Worm (Caenorhabditis elegans) whole organism, mixed stage, embryonic: Measurements from ENCODE around the gene daf-9.

Experiments used
- M03D4.4 ChIP-seq: sonication (generic microtip); optimal IDR thresholded peaks from 2 replicates; lab custom pipeline; 2017; ENCODE audit warnings: mild to moderate bottlenecking, missing genetic modification characterization, missing compliant biosample characterization
- bed-3 ChIP-seq: fragments of 200-800 bp; sonication (Bioruptor generic); optimal IDR thresholded peaks from 3 replicates; lab custom pipeline; 2018; ENCODE audit warnings: mild to moderate bottlenecking, missing genetic modification characterization, moderate library complexity, missing compliant biosample characterization
- blmp-1 ChIP-seq: fragments of 150-350 bp; optimal IDR thresholded peaks from 2 replicates; lab custom pipeline; 2014; ENCODE audit warnings: missing biosample characterization, missing genetic modification characterization
- ceh-39 ChIP-seq: fragments of 150-350 bp; optimal IDR thresholded peaks from 2 replicates; lab custom pipeline; 2014; ENCODE audit warnings: missing biosample characterization, missing genetic modification characterization
- ceh-43 ChIP-seq: fragments of 200-800 bp; sonication (Bioruptor generic); optimal IDR thresholded peaks from 2 replicates; lab custom pipeline; 2018; ENCODE audit warnings: mild to moderate bottlenecking, missing genetic modification characterization, moderate library complexity, missing compliant biosample characterization
- ces-1 ChIP-seq: fragments of 150-350 bp; optimal IDR thresholded peaks from 2 replicates; lab custom pipeline; 2014; ENCODE audit warnings: missing biosample characterization, missing genetic modification reagents, missing genetic modification characterization
- cnd-1 ChIP-seq: fragments of 200-800 bp; sonication (Bioruptor generic); optimal IDR thresholded peaks from 2 replicates; lab custom pipeline; 2018; ENCODE audit warnings: mild to moderate bottlenecking, missing genetic modification characterization, missing compliant biosample characterization
- drap-1 ChIP-seq: fragments of 200-800 bp; sonication (Bioruptor generic); optimal IDR thresholded peaks from 3 replicates; lab custom pipeline; 2018; ENCODE audit warnings: mild to moderate bottlenecking, missing genetic modification characterization, missing compliant biosample characterization
- elt-1 ChIP-seq: sonication (generic microtip); optimal IDR thresholded peaks from 2 replicates; lab custom pipeline; 2017; ENCODE audit warnings: missing genetic modification characterization, mild to moderate bottlenecking, missing compliant biosample characterization, antibody characterized with exemption, moderate library complexity, borderline replicate concordance; ENCODE audit not compliant: insufficient read depth
- elt-3 ChIP-seq: fragments of 150-350 bp; optimal IDR thresholded peaks from 2 replicates; lab custom pipeline; 2014; ENCODE audit warnings: missing biosample characterization, missing genetic modification characterization
- flh-1 ChIP-seq: fragments of 200-800 bp; sonication (Bioruptor generic); optimal IDR thresholded peaks from 2 replicates; lab custom pipeline; 2018; ENCODE audit warnings: mild to moderate bottlenecking, missing genetic modification characterization, moderate library complexity, missing compliant biosample characterization
- ham-2 ChIP-seq: fragments of 200-800 bp; sonication (Bioruptor generic); optimal IDR thresholded peaks from 2 replicates; lab custom pipeline; 2018; ENCODE audit warnings: mild to moderate bottlenecking, missing genetic modification characterization, missing compliant biosample characterization
- hlh-1 ChIP-seq: fragments of 150-350 bp; optimal IDR thresholded peaks from 2 replicates; lab custom pipeline; 2014; ENCODE audit warnings: missing biosample characterization, missing genetic modification reagents, missing genetic modification characterization
- lin-13 ChIP-seq: fragments of 150-350 bp; optimal IDR thresholded peaks from 2 replicates; lab custom pipeline; 2014; ENCODE audit warnings: missing biosample characterization, missing genetic modification characterization
- lin-32 ChIP-seq: fragments of 200-800 bp; sonication (Bioruptor generic); optimal IDR thresholded peaks from 2 replicates; lab custom pipeline; 2018; ENCODE audit warnings: mild to moderate bottlenecking, missing genetic modification characterization, missing compliant biosample characterization
- mab-5 ChIP-seq: fragments of 150-350 bp; optimal IDR thresholded peaks from 2 replicates; lab custom pipeline; 2014; ENCODE audit warnings: missing biosample characterization, missing genetic modification characterization
- mls-2 ChIP-seq: sonication (generic microtip); optimal IDR thresholded peaks from 2 replicates; lab custom pipeline; 2016; ENCODE audit warnings: mild to moderate bottlenecking, missing genetic modification characterization, moderate library complexity, missing compliant biosample characterization
- nhr-12 ChIP-seq: fragments of 150-350 bp; optimal IDR thresholded peaks from 2 replicates; lab custom pipeline; 2014; ENCODE audit warnings: missing biosample characterization, missing genetic modification characterization
- nhr-2 ChIP-seq: fragments of 150-350 bp; optimal IDR thresholded peaks from 2 replicates; lab custom pipeline; 2014; ENCODE audit warnings: missing biosample characterization, missing genetic modification characterization
- nhr-28 ChIP-seq: fragments of 150-350 bp; optimal IDR thresholded peaks from 2 replicates; lab custom pipeline; 2014; ENCODE audit warnings: missing biosample characterization, missing genetic modification characterization
- pha-4 ChIP-seq: fragments of 150-350 bp; optimal IDR thresholded peaks from 2 replicates; lab custom pipeline; 2018; ENCODE audit warnings: missing biosample characterization, missing genetic modification reagents, missing genetic modification characterization
- sem-2 ChIP-seq: fragments of 200-800 bp; sonication (Bioruptor generic); optimal IDR thresholded peaks from 2 replicates; lab custom pipeline; 2018; ENCODE audit warnings: mild to moderate bottlenecking, missing genetic modification characterization, missing compliant biosample characterization
- snpc-4 ChIP-seq: fragments of 150-350 bp; optimal IDR thresholded peaks from 2 replicates; lab custom pipeline; 2014; ENCODE audit warnings: missing biosample characterization, missing genetic modification characterization
- tbx-8 ChIP-seq: fragments of 200-800 bp; sonication (Bioruptor generic); optimal IDR thresholded peaks from 2 replicates; lab custom pipeline; 2018; ENCODE audit warnings: mild to moderate bottlenecking, missing genetic modification characterization, moderate library complexity, missing compliant biosample characterization
- unc-120 ChIP-seq: sonication (generic microtip); optimal IDR thresholded peaks from 2 replicates; lab custom pipeline; 2017; ENCODE audit warnings: missing genetic modification characterization, missing compliant biosample characterization; ENCODE audit not compliant: poor library complexity, severe bottlenecking
- unc-39 ChIP-seq: fragments of 150-350 bp; optimal IDR thresholded peaks from 2 replicates; lab custom pipeline; 2014; ENCODE audit warnings: missing biosample characterization, missing genetic modification characterization
- unc-62 ChIP-seq: fragments of 150-350 bp; optimal IDR thresholded peaks from 2 replicates; lab custom pipeline; 2014; ENCODE audit warnings: missing biosample characterization, missing genetic modification reagents, missing genetic modification characterization

daf-9 gene

DNA sequence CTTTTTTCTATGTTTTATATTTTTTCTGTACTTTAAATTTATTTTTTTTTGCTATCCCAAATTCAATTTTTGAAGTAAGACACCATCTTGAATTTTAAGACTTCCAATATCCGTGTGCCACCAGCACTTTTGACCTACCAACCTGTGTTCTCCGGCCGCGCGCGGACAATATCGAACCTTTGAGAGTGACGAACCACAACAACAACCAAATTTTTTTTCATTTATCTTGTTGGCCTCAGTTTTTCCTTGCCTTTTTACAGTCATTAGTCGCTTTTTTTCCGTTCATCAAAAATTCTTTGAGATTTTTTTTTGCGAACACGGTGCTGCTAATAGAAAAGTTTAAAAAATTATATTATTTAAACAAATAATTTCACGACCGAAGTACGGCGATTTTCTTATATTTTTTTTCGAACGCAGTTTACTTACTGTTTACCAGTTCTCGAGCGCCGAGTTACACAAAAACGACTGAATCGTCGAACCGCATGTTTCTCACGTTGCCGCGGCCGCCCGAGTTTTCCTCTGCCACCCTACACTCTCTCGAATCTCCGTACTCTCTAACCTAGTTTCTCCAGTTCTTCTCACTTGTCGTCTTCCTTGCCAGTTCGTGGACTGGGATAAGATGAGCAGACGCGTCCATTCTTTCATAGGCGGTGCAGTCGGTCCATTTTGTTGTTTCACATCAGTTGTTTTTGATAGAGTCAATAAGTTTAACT is 43.4 kb downstream of the daf-9 start:
- TF ChIP-seq unc-62 (GFP tag; lab: Kevin White, UChicago): no peak
- peak; percentile 20 for TF ChIP-seq nhr-2 (tag; lab: Kevin White, UChicago)
- TF ChIP-seq blmp-1: no peak
- TF ChIP-seq hlh-1 (tag; lab: Kevin White, UChicago): peak; percentile 69
- TF ChIP-seq, all 35 proteins: peak for 2

ce11 chrX:6240640-6241033 is 43.9 kb downstream of the daf-9 start, which contains the start of gene got-2.2:
Gene got-2.2 (plus strand): TSS chrX:6240983.
- TF ChIP-seq tbx-8 (GFP tag; lab: Kevin White, UChicago) (no peak), lin-32 (GFP tag; lab: Kevin White, UChicago) (no peak), ceh-39 (tag; lab: Kevin White, UChicago) (no peak), unc-120 (tag; lab: Kevin White, UChicago) (no peak), bed-3 (GFP tag; lab: Kevin White, UChicago) (no peak), unc-62 (GFP tag; lab: Kevin White, UChicago) (no peak), pha-4 (tag; lab: Kevin White, UChicago) (no peak), flh-1 (GFP tag; lab: Kevin White, UChicago) (no peak), nhr-12 (tag; lab: Kevin White, UChicago) (no peak), M03D4.4 (tag; lab: Kevin White, UChicago) (no peak), lin-13 (no peak), nhr-2 (tag; lab: Kevin White, UChicago) (no peak), ceh-43 (no peak), elt-3 (tag; lab: Kevin White, UChicago) (no peak), mab-5 (tag; lab: Kevin White, UChicago) (no peak), mls-2 (tag; lab: Kevin White, UChicago) (no peak), elt-1 (no peak), snpc-4 (tag; lab: Kevin White, UChicago) (no peak), drap-1 (GFP tag; lab: Kevin White, UChicago) (no peak)

DNA sequence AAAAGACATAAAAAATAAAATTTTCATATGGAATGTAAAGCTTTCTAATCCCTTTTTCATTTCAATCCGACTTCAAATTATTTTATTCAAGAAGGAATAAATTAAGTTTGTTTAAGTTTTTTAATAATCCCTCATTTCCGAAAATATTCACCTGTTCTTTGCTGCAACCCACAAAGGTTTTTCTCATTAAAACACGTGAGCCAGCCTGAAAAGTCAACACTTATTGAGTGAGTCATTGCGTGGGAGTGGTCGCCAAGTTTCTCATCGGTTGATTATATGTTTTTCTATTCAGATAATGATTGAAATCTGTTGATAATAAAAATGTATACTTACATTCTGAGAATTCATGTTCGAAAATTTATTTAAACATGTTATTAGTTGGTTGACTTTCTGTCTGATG is 48.8 kb downstream of the daf-9 start:
- TF ChIP-seq mls-2 (tag; lab: Kevin White, UChicago): no peak
- no peak for TF ChIP-seq ham-2
- no peak for TF ChIP-seq flh-1 (GFP tag; lab: Kevin White, UChicago)
- TF ChIP-seq cnd-1 (tag; lab: Kevin White, UChicago): no peak
- TF ChIP-seq hlh-1 (tag; lab: Kevin White, UChicago): no peak
- TF ChIP-seq elt-3 (tag; lab: Kevin White, UChicago): no peak
- TF ChIP-seq sem-2 (GFP tag; lab: Kevin White, UChicago): no peak
- TF ChIP-seq nhr-2 (tag; lab: Kevin White, UChicago): no peak
- TF ChIP-seq unc-39 (tag; lab: Kevin White, UChicago): no peak
- TF ChIP-seq tbx-8 (GFP tag; lab: Kevin White, UChicago): no peak
- TF ChIP-seq elt-1: no peak
- no peak for TF ChIP-seq blmp-1

- TF ChIP-seq ces-1 (GFP tag; lab: Kevin White, UChicago) (no peak), nhr-28 (tag; lab: Kevin White, UChicago) (no peak), flh-1 (GFP tag; lab: Kevin White, UChicago) (no peak)
Measured at ce11 chrX:6247013-6247412, 50.3 kb downstream of the daf-9 start.

DNA sequence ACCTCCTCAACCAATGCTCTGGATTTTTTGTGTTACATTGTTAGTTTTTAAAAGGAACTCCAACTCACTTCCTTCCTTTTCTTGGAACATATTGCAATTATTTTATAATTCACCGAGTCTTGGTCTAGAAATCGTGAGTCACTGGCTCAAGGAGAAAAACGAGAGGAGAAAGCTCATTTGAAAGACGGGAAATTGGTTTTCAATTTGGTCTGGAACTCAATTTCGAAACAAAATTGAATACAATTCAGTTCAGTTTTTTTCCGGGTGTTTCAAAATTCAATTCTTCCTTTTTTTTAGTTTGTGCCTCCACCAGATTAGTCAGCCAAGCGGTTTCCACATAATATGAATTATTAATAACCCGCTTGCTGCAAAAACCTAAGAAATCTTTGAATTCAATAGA is 51.1 kb downstream of the daf-9 start:
- peak; percentile 57 for TF ChIP-seq ces-1 (GFP tag; lab: Kevin White, UChicago)
- no peak for TF ChIP-seq drap-1 (GFP tag; lab: Kevin White, UChicago)
